Worm (Caenorhabditis elegans): ENCODE data around the gene ric-7.

Gene ric-7

DNA sequence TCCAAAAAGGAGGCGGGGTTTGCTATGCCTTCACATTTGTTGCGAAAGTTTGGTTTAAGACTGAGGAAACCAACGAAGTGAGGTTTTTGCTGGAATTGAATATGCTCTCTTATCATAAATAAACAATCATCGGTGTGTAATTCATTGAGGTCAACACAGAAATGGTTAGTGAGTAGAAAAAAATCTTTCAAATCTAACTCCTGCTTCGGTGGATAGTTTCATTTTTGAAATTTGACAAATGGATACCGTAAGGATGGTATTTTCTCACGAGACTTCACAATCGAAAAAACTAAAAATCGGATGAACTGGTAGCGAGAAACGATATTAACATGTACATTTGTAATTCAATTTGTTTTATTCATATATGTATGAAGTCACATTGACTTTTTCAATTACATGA lies 24.9 kb downstream of the ric-7 start, which contains the start of gene eol-1:
TSS of gene eol-1 (minus strand) at position 101 of the 400 bp plus-strand sequence.
- TF ChIP-seq snpc-3.4 (tag; optimal IDR thresholded peaks at IDR 0.05) (no peak), F37B4.10 (GFP tag; IDR thresholded peaks at IDR 0.05) (no peak), ets-4 (GFP tag; optimal IDR thresholded peaks at IDR 0.05) (no peak), Y67H2A.10 (GFP tag; conservative IDR thresholded peaks at IDR 0.05) (no peak), tbx-9 (tag; optimal IDR thresholded peaks at IDR 0.05; ENCODE audit: borderline replicate concordance) (no peak), C17E4.6 (GFP tag; IDR thresholded peaks at IDR 0.05) (no peak), T26A5.8 (tag; optimal IDR thresholded peaks at IDR 0.05) (no peak), nfyb-1 (GFP tag; IDR thresholded peaks at IDR 0.05) (no peak), ceh-79 (tag; optimal IDR thresholded peaks at IDR 0.05) (no peak), lsl-1 (GFP tag; optimal IDR thresholded peaks at IDR 0.05) (no peak), rpc-1 (optimal IDR thresholded peaks at IDR 0.05) (no peak), rpc-1 (tag; optimal IDR thresholded peaks at IDR 0.05) (no peak), hrde-1 (tag; optimal IDR thresholded peaks at IDR 0.05; ENCODE audit: borderline replicate concordance) (no peak), snpc-1.1 (tag; optimal IDR thresholded peaks at IDR 0.05; ENCODE audit: insufficient read depth) (no peak), F10E7.11 (tag; optimal IDR thresholded peaks at IDR 0.05) (no peak), F49E8.2 (tag; optimal IDR thresholded peaks at IDR 0.05; ENCODE audit: insufficient read depth) (no peak)

DNA sequence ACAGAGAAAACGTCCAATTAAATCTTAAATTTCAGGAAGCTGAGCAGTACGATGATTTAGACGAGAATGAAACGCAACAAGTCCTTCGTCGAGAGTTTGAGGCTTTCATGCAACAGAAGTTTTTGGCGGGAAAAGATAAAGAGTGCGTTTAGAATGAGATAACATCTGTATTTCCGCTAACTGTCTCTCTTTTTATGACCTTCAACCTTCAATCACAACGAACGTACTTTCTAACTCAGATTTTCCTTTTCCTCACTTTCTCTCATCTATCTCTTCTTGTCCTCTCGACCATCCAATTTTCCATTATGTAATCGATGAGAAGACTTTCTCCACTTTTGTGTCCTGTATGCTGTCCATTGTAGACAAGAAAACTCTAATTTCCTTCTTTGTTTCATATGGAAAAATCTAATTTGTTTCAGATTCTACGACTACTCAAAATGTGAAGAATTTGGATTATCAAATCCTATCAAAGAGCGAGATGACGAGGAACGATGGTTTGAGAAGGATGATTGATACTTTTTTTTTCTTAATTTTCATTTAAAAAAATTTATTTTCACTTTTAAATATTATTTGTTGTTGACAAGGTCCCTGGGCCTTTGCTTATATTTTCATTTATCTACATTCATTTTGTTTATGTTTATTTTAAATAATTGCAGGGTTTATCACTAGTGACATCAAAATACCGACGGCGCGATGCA lies 42.3 kb downstream of the ric-7 start, which contains the start of gene sao-1:
TSS of gene sao-1 (plus strand) at position 648 of the 698 bp plus-strand sequence.
- 0 out of 2 replicates have a peak, but pooled peaks have one; percentile 22 for TF ChIP-seq Y79H2A.3 (GFP tag; conservative IDR thresholded peaks at IDR 0.05)
- no peak for TF ChIP-seq F55B11.4 (tag; optimal IDR thresholded peaks at IDR 0.05; ENCODE audit: borderline replicate concordance, insufficient read depth)

DNA sequence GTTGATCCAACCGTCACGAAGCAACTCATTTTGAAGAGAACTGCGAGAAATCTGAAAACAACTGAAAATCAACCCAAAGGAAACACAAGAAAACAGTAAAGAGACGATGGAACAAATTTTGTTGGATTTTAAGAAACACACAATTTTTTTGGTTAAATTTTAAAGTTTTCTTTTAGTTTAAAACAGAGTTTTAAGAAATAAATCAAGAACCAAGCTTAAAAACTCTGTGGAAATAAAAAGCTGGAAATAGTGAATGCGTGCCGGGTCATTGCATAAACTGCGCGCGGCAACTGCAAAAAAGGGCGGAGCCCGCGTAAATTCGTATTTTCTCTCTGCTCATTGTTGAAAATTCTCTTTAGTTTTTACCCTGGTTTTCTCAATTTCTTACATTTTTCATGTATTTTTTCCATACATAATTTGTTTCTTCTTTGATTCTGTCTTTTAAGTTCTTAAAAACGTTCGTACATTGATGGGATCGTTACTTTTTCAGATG lies 43.7 kb downstream of the ric-7 start, which contains the start of the genes algn-13 and R10D12.13:
TSS of gene algn-13 (minus strand) at position 51 of the 493 bp plus-strand sequence.
TSS of gene R10D12.13 (plus strand) at position 491 of the 493 bp plus-strand sequence.
- TF ChIP-seq die-1 (tag; optimal IDR thresholded peaks at IDR 0.05) (no peak), attf-3 (GFP tag; conservative IDR thresholded peaks at IDR 0.05) (0 out of 2 replicates have a peak, but pooled peaks have one; percentile 21), repo-1 (tag; optimal IDR thresholded peaks at IDR 0.05) (no peak), ztf-18 (tag; optimal IDR thresholded peaks at IDR 0.05) (peak; percentile 37), T26A5.8 (tag; optimal IDR thresholded peaks at IDR 0.05) (no peak), xnd-1 (tag; optimal IDR thresholded peaks at IDR 0.05) (peak; percentile 65), athp-1 (tag; optimal IDR thresholded peaks at IDR 0.05) (no peak), lsl-1 (GFP tag; optimal IDR thresholded peaks at IDR 0.05) (peak; percentile 52), nhr-179 (tag; optimal IDR thresholded peaks at IDR 0.05) (no peak), hmg-1.2 (GFP tag; IDR thresholded peaks at IDR 0.05) (peak; percentile 52), madf-10 (tag; optimal IDR thresholded peaks at IDR 0.05) (no peak), K11D2.4 (GFP tag; IDR thresholded peaks at IDR 0.05) (no peak), tbp1 (GFP tag; optimal IDR thresholded peaks at IDR 0.05) (peak; percentile 54), aptf-3 (GFP tag; IDR thresholded peaks at IDR 0.05) (no peak), F22D6.2 (tag; optimal IDR thresholded peaks at IDR 0.05) (no peak), ceh-40 (GFP tag; IDR thresholded peaks at IDR 0.05) (no peak), tbx-9 (tag; optimal IDR thresholded peaks at IDR 0.05; ENCODE audit: borderline replicate concordance) (no peak), lag-1 (GFP tag; IDR thresholded peaks at IDR 0.05) (no peak), sdz-38 (tag; optimal IDR thresholded peaks at IDR 0.05) (no peak), pbrm-1 (GFP tag; IDR thresholded peaks at IDR 0.05) (peak; percentile 78), Y56A3A.18 (GFP tag; IDR thresholded peaks at IDR 0.05) (no peak), mcd-1 (GFP tag; IDR thresholded peaks at IDR 0.05) (peak; percentile 75), Y53G8AR.9 (GFP tag; conservative IDR thresholded peaks at IDR 0.05) (no peak), dpff-1 (tag; optimal IDR thresholded peaks at IDR 0.05) (no peak), lin-54 (GFP tag; optimal IDR thresholded peaks at IDR 0.05) (peak; percentile 69), dox-1 (GFP tag; IDR thresholded peaks at IDR 0.05) (peak; percentile 77), ztf-26 (tag; optimal IDR thresholded peaks at IDR 0.05) (no peak), Y79H2A.3 (GFP tag; conservative IDR thresholded peaks at IDR 0.05) (no peak), snpc-3.4 (tag; optimal IDR thresholded peaks at IDR 0.05) (peak; percentile 92), ccch-3 (GFP tag; optimal IDR thresholded peaks at IDR 0.05) (no peak), hsf-1 (GFP tag; IDR thresholded peaks at IDR 0.05) (peak; percentile 49; the same call in 1 of the 2 replicates)

Measured in whole organism, young adult.